Worm (Caenorhabditis elegans) whole organism, midembryonic: ENCODE measurements around the gene rab-28.

ENCODE experiments used
- cog-1 ChIP-seq: sonication (generic microtip); optimal IDR thresholded peaks from 2 replicates; lab custom pipeline; 2016; ENCODE audit warnings: missing genetic modification characterization, missing compliant biosample characterization
- flt-1 ChIP-seq: fragments of 200-800 bp; sonication (Bioruptor generic); IDR thresholded peaks from 2 replicates; pipeline ENCODE4 v1.3.6; 2022; ENCODE audit warnings: missing genetic modification characterization, missing compliant biosample characterization
- ref-1 ChIP-seq: fragments of 200-800 bp; sonication (Bioruptor generic); conservative IDR thresholded peaks from 2 replicates; pipeline ENCODE4 v1.3.6; 2022; ENCODE audit warnings: missing genetic modification reagents, missing genetic modification characterization, missing compliant biosample characterization
- tab-1 ChIP-seq: fragments of 200-800 bp; sonication (Bioruptor generic); IDR thresholded peaks from 2 replicates; pipeline ENCODE4 v1.3.6; 2022; ENCODE audit warnings: missing genetic modification characterization, missing compliant biosample characterization
- ztf-29 ChIP-seq: fragments of 200-800 bp; sonication (Bioruptor generic); IDR thresholded peaks from 2 replicates; pipeline ENCODE4 v1.3.6; 2022; ENCODE audit warnings: missing genetic modification reagents, missing genetic modification characterization, missing compliant biosample characterization

ce11 chrIV:9243670-9244069 is at the start of gene rab-28:
- TF ChIP-seq cog-1 (tag; lab: Kevin White, UChicago) (no peak), tab-1 (GFP tag; lab: Robert Waterston, UW) (no peak), ref-1 (GFP tag; lab: Robert Waterston, UW) (no peak), flt-1 (GFP tag; lab: Robert Waterston, UW) (no peak), ztf-29 (no peak)
